Worm (Caenorhabditis elegans) whole organism, young adult: ENCODE measurements around the gene F32D8.3.

Experiments
- B0035.1 ChIP-seq: sonication (generic microtip); optimal IDR thresholded peaks from 2 replicates; lab custom pipeline; 2016; ENCODE audit warnings: missing genetic modification characterization, mild to moderate bottlenecking, missing compliant biosample characterization, missing genotype, missing genetic modification reagents
- Y53F4B.3 ChIP-seq: fragments of 200-800 bp; sonication (Bioruptor generic); IDR thresholded peaks from 2 replicates; pipeline ENCODE4 v1.3.6; 2022; ENCODE audit warnings: missing genetic modification reagents, missing genetic modification characterization, missing compliant biosample characterization

DNA sequence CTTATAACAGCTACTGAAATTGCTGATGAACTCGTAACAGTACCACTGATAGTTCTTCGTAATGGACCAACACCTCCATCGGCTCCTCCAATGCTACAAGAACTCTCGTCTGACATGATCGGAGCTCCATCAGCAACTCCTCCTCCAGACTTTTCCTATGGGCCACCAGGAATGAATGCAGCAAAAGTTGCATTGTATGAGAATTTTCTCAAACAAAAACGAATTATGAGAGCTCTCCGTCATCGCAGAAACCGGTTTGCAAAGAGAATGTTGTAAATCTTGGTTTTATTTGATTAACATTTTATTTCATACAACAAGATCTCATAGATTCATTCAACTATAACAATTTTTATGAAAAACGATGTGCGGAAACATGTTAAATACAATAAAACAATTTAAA lies 927 bp downstream of the F32D8.3 start:
- no peak for TF ChIP-seq B0035.1 (tag; lab: Kevin White, UChicago)
- no peak for TF ChIP-seq Y53F4B.3
